Worm (Caenorhabditis elegans): ENCODE measurements around the gene F10E7.9.

- no peak for TF ChIP-seq cog-1 (tag; optimal IDR thresholded peaks at IDR 0.05)
- no peak for TF ChIP-seq ztf-23 (GFP tag; IDR thresholded peaks at IDR 0.05)
- TF ChIP-seq ztf-29 (GFP tag; IDR thresholded peaks at IDR 0.05), result no peak
- TF ChIP-seq med-1 (GFP tag; optimal IDR thresholded peaks at IDR 0.05; ENCODE audit: insufficient read depth), result no peak
- no peak for TF ChIP-seq tab-1 (GFP tag; IDR thresholded peaks at IDR 0.05)
- no peak for TF ChIP-seq klf-2 (GFP tag; conservative IDR thresholded peaks at IDR 0.05)
- no peak for TF ChIP-seq flt-1 (GFP tag; IDR thresholded peaks at IDR 0.05)
- no peak for TF ChIP-seq T22C8.4 (GFP tag; IDR thresholded peaks at IDR 0.05)
Observed at ce11 chrII:7148099-7148498, 38.2 kb upstream of the F10E7.9 start, which contains the start of gene T07F8.1.

Measured in whole organism, midembryonic.